Worm (Caenorhabditis elegans): ENCODE results near the gene F14F9.2.

DNA sequence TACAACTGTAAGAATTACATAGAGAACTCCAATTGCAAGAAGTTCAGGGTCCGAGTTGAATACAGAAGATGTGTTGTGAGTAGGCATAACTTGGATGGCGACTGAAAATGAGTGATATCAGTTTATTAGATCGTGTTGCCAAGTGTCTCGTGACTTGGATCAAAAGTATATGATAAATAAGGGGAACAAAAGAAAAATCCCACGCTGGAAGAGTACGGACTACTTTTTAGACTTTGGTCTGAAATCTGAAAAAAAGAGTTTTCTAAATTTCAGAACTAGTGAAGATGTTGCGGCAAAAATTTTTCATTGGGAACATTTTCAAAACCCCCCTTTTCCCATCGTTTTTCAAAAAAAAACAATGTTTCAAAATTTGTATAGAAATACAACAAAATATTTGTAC, 24.9 kb downstream of the F14F9.2 start, which contains the start of gene srt-64:
- TF ChIP-seq nhr-12 (tag; optimal IDR thresholded peaks at IDR 0.05) (no peak), fos-1 (tag; optimal IDR thresholded peaks at IDR 0.05) (no peak), lsy-2 (tag; optimal IDR thresholded peaks at IDR 0.05) (no peak), ceh-82 (tag; optimal IDR thresholded peaks at IDR 0.05) (no peak), nhr-11 (tag; optimal IDR thresholded peaks at IDR 0.05) (no peak), skn-1 (tag; optimal IDR thresholded peaks at IDR 0.05) (no peak), egl-27 (tag; optimal IDR thresholded peaks at IDR 0.05) (no peak), nhr-77 (tag; optimal IDR thresholded peaks at IDR 0.05) (no peak), blmp-1 (tag; optimal IDR thresholded peaks at IDR 0.05; ENCODE audit: insufficient read depth) (no peak), nhr-10 (tag; optimal IDR thresholded peaks at IDR 0.05) (no peak), ZK546.5 (tag; optimal IDR thresholded peaks at IDR 0.05) (no peak), dmd-4 (tag; optimal IDR thresholded peaks at IDR 0.05) (no peak), ceh-16 (tag; optimal IDR thresholded peaks at IDR 0.05) (no peak)
